Worm (Caenorhabditis elegans) whole organism, mixed stage, embryonic: Measurements from ENCODE around the gene nmgp-1.
A peak's percentile ranks its signal among the peaks of the same experiment; 100 is the strongest.

Source experiments
- M03D4.4 ChIP-seq: sonication (generic microtip); optimal IDR thresholded peaks from 2 replicates; lab custom pipeline; 2017; ENCODE audit warnings: mild to moderate bottlenecking, missing genetic modification characterization, missing compliant biosample characterization
- bed-3 ChIP-seq: fragments of 200-800 bp; sonication (Bioruptor generic); optimal IDR thresholded peaks from 3 replicates; lab custom pipeline; 2018; ENCODE audit warnings: mild to moderate bottlenecking, missing genetic modification characterization, moderate library complexity, missing compliant biosample characterization
- blmp-1 ChIP-seq: fragments of 150-350 bp; optimal IDR thresholded peaks from 2 replicates; lab custom pipeline; 2014; ENCODE audit warnings: missing biosample characterization, missing genetic modification characterization
- ceh-39 ChIP-seq: fragments of 150-350 bp; optimal IDR thresholded peaks from 2 replicates; lab custom pipeline; 2014; ENCODE audit warnings: missing biosample characterization, missing genetic modification characterization
- ceh-43 ChIP-seq: fragments of 200-800 bp; sonication (Bioruptor generic); optimal IDR thresholded peaks from 2 replicates; lab custom pipeline; 2018; ENCODE audit warnings: mild to moderate bottlenecking, missing genetic modification characterization, moderate library complexity, missing compliant biosample characterization
- ceh-83 ChIP-seq: fragments of 200-800 bp; sonication (Bioruptor generic); optimal IDR thresholded peaks from 2 replicates; lab custom pipeline; 2018; ENCODE audit warnings: mild to moderate bottlenecking, missing genetic modification characterization, missing compliant biosample characterization
- ces-1 ChIP-seq: fragments of 150-350 bp; optimal IDR thresholded peaks from 2 replicates; lab custom pipeline; 2014; ENCODE audit warnings: missing biosample characterization, missing genetic modification reagents, missing genetic modification characterization
- cnd-1 ChIP-seq: fragments of 200-800 bp; sonication (Bioruptor generic); optimal IDR thresholded peaks from 2 replicates; lab custom pipeline; 2018; ENCODE audit warnings: mild to moderate bottlenecking, missing genetic modification characterization, missing compliant biosample characterization
- drap-1 ChIP-seq: fragments of 200-800 bp; sonication (Bioruptor generic); optimal IDR thresholded peaks from 3 replicates; lab custom pipeline; 2018; ENCODE audit warnings: mild to moderate bottlenecking, missing genetic modification characterization, missing compliant biosample characterization
- elt-1 ChIP-seq: sonication (generic microtip); optimal IDR thresholded peaks from 2 replicates; lab custom pipeline; 2017; ENCODE audit warnings: missing genetic modification characterization, mild to moderate bottlenecking, missing compliant biosample characterization, antibody characterized with exemption, moderate library complexity, borderline replicate concordance; ENCODE audit not compliant: insufficient read depth
- elt-3 ChIP-seq: fragments of 150-350 bp; optimal IDR thresholded peaks from 2 replicates; lab custom pipeline; 2014; ENCODE audit warnings: missing biosample characterization, missing genetic modification characterization
- flh-1 ChIP-seq: fragments of 200-800 bp; sonication (Bioruptor generic); optimal IDR thresholded peaks from 2 replicates; lab custom pipeline; 2018; ENCODE audit warnings: mild to moderate bottlenecking, missing genetic modification characterization, moderate library complexity, missing compliant biosample characterization
- hlh-1 ChIP-seq: fragments of 150-350 bp; optimal IDR thresholded peaks from 2 replicates; lab custom pipeline; 2014; ENCODE audit warnings: missing biosample characterization, missing genetic modification reagents, missing genetic modification characterization
- lin-13 ChIP-seq: fragments of 150-350 bp; optimal IDR thresholded peaks from 2 replicates; lab custom pipeline; 2014; ENCODE audit warnings: missing biosample characterization, missing genetic modification characterization
- lsy-2 ChIP-seq: fragments of 150-350 bp; optimal IDR thresholded peaks from 2 replicates; lab custom pipeline; 2014; ENCODE audit warnings: missing biosample characterization, missing genetic modification characterization
- mep-1 ChIP-seq: fragments of 150-350 bp; optimal IDR thresholded peaks from 2 replicates; lab custom pipeline; 2017; ENCODE audit warnings: missing biosample characterization, missing genetic modification reagents, missing genetic modification characterization, inconsistent platforms
- mls-2 ChIP-seq: sonication (generic microtip); optimal IDR thresholded peaks from 2 replicates; lab custom pipeline; 2016; ENCODE audit warnings: mild to moderate bottlenecking, missing genetic modification characterization, moderate library complexity, missing compliant biosample characterization
- nhr-12 ChIP-seq: fragments of 150-350 bp; optimal IDR thresholded peaks from 2 replicates; lab custom pipeline; 2014; ENCODE audit warnings: missing biosample characterization, missing genetic modification characterization
- nhr-2 ChIP-seq: fragments of 150-350 bp; optimal IDR thresholded peaks from 2 replicates; lab custom pipeline; 2014; ENCODE audit warnings: missing biosample characterization, missing genetic modification characterization
- nhr-237 ChIP-seq: fragments of 150-350 bp; optimal IDR thresholded peaks from 2 replicates; lab custom pipeline; 2014; ENCODE audit warnings: missing biosample characterization, missing genetic modification characterization
- nhr-28 ChIP-seq: fragments of 150-350 bp; optimal IDR thresholded peaks from 2 replicates; lab custom pipeline; 2014; ENCODE audit warnings: missing biosample characterization, missing genetic modification characterization
- nhr-76 ChIP-seq: sonication (generic microtip); optimal IDR thresholded peaks from 2 replicates; lab custom pipeline; 2017; ENCODE audit warnings: missing biosample characterization, missing genetic modification characterization
- pha-4 ChIP-seq: fragments of 150-350 bp; optimal IDR thresholded peaks from 2 replicates; lab custom pipeline; 2018; ENCODE audit warnings: missing biosample characterization, missing genetic modification reagents, missing genetic modification characterization
- sem-2 ChIP-seq: fragments of 200-800 bp; sonication (Bioruptor generic); optimal IDR thresholded peaks from 2 replicates; lab custom pipeline; 2018; ENCODE audit warnings: mild to moderate bottlenecking, missing genetic modification characterization, missing compliant biosample characterization
- snpc-4 ChIP-seq: fragments of 150-350 bp; optimal IDR thresholded peaks from 2 replicates; lab custom pipeline; 2014; ENCODE audit warnings: missing biosample characterization, missing genetic modification characterization
- sptf-1 ChIP-seq: sonication (generic microtip); optimal IDR thresholded peaks from 2 replicates; lab custom pipeline; 2017; ENCODE audit warnings: mild to moderate bottlenecking, missing genetic modification characterization, moderate library complexity, missing compliant biosample characterization
- tbx-8 ChIP-seq: fragments of 200-800 bp; sonication (Bioruptor generic); optimal IDR thresholded peaks from 2 replicates; lab custom pipeline; 2018; ENCODE audit warnings: mild to moderate bottlenecking, missing genetic modification characterization, moderate library complexity, missing compliant biosample characterization
- unc-120 ChIP-seq: sonication (generic microtip); optimal IDR thresholded peaks from 2 replicates; lab custom pipeline; 2017; ENCODE audit warnings: missing genetic modification characterization, missing compliant biosample characterization; ENCODE audit not compliant: poor library complexity, severe bottlenecking
- unc-39 ChIP-seq: fragments of 150-350 bp; optimal IDR thresholded peaks from 2 replicates; lab custom pipeline; 2014; ENCODE audit warnings: missing biosample characterization, missing genetic modification characterization
- unc-62 ChIP-seq: fragments of 150-350 bp; optimal IDR thresholded peaks from 2 replicates; lab custom pipeline; 2014; ENCODE audit warnings: missing biosample characterization, missing genetic modification reagents, missing genetic modification characterization
- zip-8 ChIP-seq: fragments of 150-350 bp; optimal IDR thresholded peaks from 2 replicates; lab custom pipeline; 2014; ENCODE audit warnings: missing biosample characterization, missing genetic modification characterization
- ztf-11 ChIP-seq: fragments of 150-350 bp; optimal IDR thresholded peaks from 2 replicates; lab custom pipeline; 2014; ENCODE audit warnings: missing biosample characterization, missing genetic modification characterization

nmgp-1 gene

ce11 chrII:6259867-6260266 is 790 bp upstream of the nmgp-1 start, which contains the start of gene F13H8.11:
Gene F13H8.11, minus strand, starts transcription at chrII:6260021.
- no peak for TF ChIP-seq lin-13
- TF ChIP-seq mls-2: no peak
- no peak for TF ChIP-seq unc-39
- TF ChIP-seq ceh-39 (tag; lab: Kevin White, UChicago): no peak
- no peak for TF ChIP-seq sem-2 (GFP tag; lab: Kevin White, UChicago)
- TF ChIP-seq elt-3 (tag; lab: Kevin White, UChicago): no peak
- TF ChIP-seq nhr-237: no peak
- no peak for TF ChIP-seq cnd-1
- no peak for TF ChIP-seq lsy-2 (tag; lab: Kevin White, UChicago)
- no peak for TF ChIP-seq zip-8 (tag; lab: Kevin White, UChicago)
- TF ChIP-seq ceh-43 (GFP tag; lab: Kevin White, UChicago): no peak
- no peak for TF ChIP-seq drap-1 (GFP tag; lab: Kevin White, UChicago)

- no peak for TF ChIP-seq ceh-39 (tag; lab: Kevin White, UChicago)
Observed at ce11 chrII:6262222-6262621, 1.6 kb downstream of the nmgp-1 start, which contains the start of gene F13H8.12. Gene F13H8.12, plus strand, starts transcription at chrII:6262522.

ce11 chrII:6263685-6264084 is 3.0 kb downstream of the nmgp-1 start, which contains the start of gene F13H8.3:
Gene F13H8.3, plus strand, starts transcription at chrII:6263985.
- no peak for TF ChIP-seq unc-39
- TF ChIP-seq lin-13: no peak
- no peak for TF ChIP-seq nhr-76 (tag; lab: Kevin White, UChicago)
- TF ChIP-seq nhr-12 (tag; lab: Kevin White, UChicago): no peak
- no peak for TF ChIP-seq mep-1
- no peak for TF ChIP-seq nhr-28
- no peak for TF ChIP-seq bed-3 (GFP tag; lab: Kevin White, UChicago)
- no peak for TF ChIP-seq pha-4
- TF ChIP-seq mls-2: no peak
- no peak for TF ChIP-seq tbx-8 (GFP tag; lab: Kevin White, UChicago)
- no peak for TF ChIP-seq zip-8 (tag; lab: Kevin White, UChicago)
- no peak for TF ChIP-seq ztf-11 (tag; lab: Kevin White, UChicago)
- no peak for TF ChIP-seq snpc-4 (tag; lab: Kevin White, UChicago)
- TF ChIP-seq flh-1: no peak
- no peak for TF ChIP-seq drap-1 (GFP tag; lab: Kevin White, UChicago)
- no peak for TF ChIP-seq elt-1 (tag; lab: Kevin White, UChicago)
- TF ChIP-seq blmp-1 (tag; lab: Kevin White, UChicago): no peak
- no peak for TF ChIP-seq lsy-2 (tag; lab: Kevin White, UChicago)
- no peak for TF ChIP-seq ceh-83 (GFP tag; lab: Kevin White, UChicago)
- no peak for TF ChIP-seq M03D4.4

- TF ChIP-seq unc-62 (no peak), snpc-4 (tag; lab: Kevin White, UChicago) (no peak), cnd-1 (no peak), nhr-28 (no peak), unc-39 (no peak), ceh-43 (GFP tag; lab: Kevin White, UChicago) (no peak), nhr-2 (tag; lab: Kevin White, UChicago) (no peak), ztf-11 (tag; lab: Kevin White, UChicago) (no peak), ces-1 (GFP tag; lab: Kevin White, UChicago) (no peak), ceh-83 (GFP tag; lab: Kevin White, UChicago) (no peak), elt-3 (tag; lab: Kevin White, UChicago) (no peak), elt-1 (tag; lab: Kevin White, UChicago) (no peak), pha-4 (no peak), nhr-76 (tag; lab: Kevin White, UChicago) (no peak), mep-1 (no peak), nhr-237 (no peak)
Observed at ce11 chrII:6267983-6268382, 7.3 kb downstream of the nmgp-1 start, which contains the start of gene F13H8.8. Gene F13H8.8, minus strand, starts transcription at chrII:6268083.

- peak; percentile 60 for TF ChIP-seq lin-13
- TF ChIP-seq nhr-237: peak; percentile 44
- no peak for TF ChIP-seq hlh-1 (tag; lab: Kevin White, UChicago)
- peak; percentile 77 for TF ChIP-seq lsy-2 (tag; lab: Kevin White, UChicago)
- TF ChIP-seq unc-120: peak; percentile 27
- no peak for TF ChIP-seq flh-1
- peak; percentile 9 for TF ChIP-seq mls-2
- TF ChIP-seq snpc-4 (tag; lab: Kevin White, UChicago): no peak
- TF ChIP-seq ceh-43 (GFP tag; lab: Kevin White, UChicago): peak; percentile 4
- peak; percentile 12 for TF ChIP-seq sptf-1 (tag; lab: Kevin White, UChicago)
- TF ChIP-seq mep-1: peak; percentile 31
- peak; percentile 59 for TF ChIP-seq pha-4
- TF ChIP-seq ceh-39 (tag; lab: Kevin White, UChicago): peak; percentile 31
- TF ChIP-seq elt-3 (tag; lab: Kevin White, UChicago): no peak
- peak; percentile 12 for TF ChIP-seq cnd-1
- no peak for TF ChIP-seq ztf-11 (tag; lab: Kevin White, UChicago)
- TF ChIP-seq ces-1 (GFP tag; lab: Kevin White, UChicago): peak; percentile 93
Observed at ce11 chrII:6269805-6270414, 9.3 kb downstream of the nmgp-1 start, which contains the start of gene F13H8.2. Gene F13H8.2, plus strand, starts transcription at chrII:6270364.
